Worm (Caenorhabditis elegans) whole organism, L1 larva: ENCODE results near the gene ZK856.18.

Source experiments
- C04F5.9 ChIP-seq: sonication (generic microtip); optimal IDR thresholded peaks from 2 replicates; lab custom pipeline; 2016; ENCODE audit warnings: missing genetic modification characterization, missing compliant biosample characterization
- C34B4.2 ChIP-seq: sonication (generic microtip); optimal IDR thresholded peaks from 2 replicates; lab custom pipeline; 2017; ENCODE audit warnings: mild to moderate bottlenecking, missing genetic modification characterization, missing compliant biosample characterization
- aha-1 ChIP-seq: fragments of 150-350 bp; optimal IDR thresholded peaks from 2 replicates; lab custom pipeline; 2014; ENCODE audit warnings: missing biosample characterization, missing genetic modification characterization
- alr-1 ChIP-seq: fragments of 200-800 bp; sonication (Bioruptor generic); optimal IDR thresholded peaks from 2 replicates; lab custom pipeline; 2018; ENCODE audit warnings: borderline replicate concordance, mild to moderate bottlenecking, missing genetic modification characterization, missing compliant biosample characterization
- ama-1 ChIP-seq: fragments of 150-350 bp; optimal IDR thresholded peaks from 2 replicates; lab custom pipeline; 2014
- ceh-82 ChIP-seq, 3 experiments: fragments of 150-350 bp in 1 of 3; sonication (generic microtip) in 2 of 3; optimal IDR thresholded peaks; 2 replicates each; lab custom pipeline; 2014 to 2017; ENCODE audit warnings: missing biosample characterization in 3 of 3, missing genetic modification characterization in 3 of 3
- ceh-90 ChIP-seq: sonication (generic microtip); optimal IDR thresholded peaks from 2 replicates; lab custom pipeline; 2016; ENCODE audit warnings: missing genetic modification characterization, missing compliant biosample characterization
- dsc-1 ChIP-seq: sonication (generic microtip); optimal IDR thresholded peaks from 2 replicates; lab custom pipeline; 2016; ENCODE audit warnings: mild to moderate bottlenecking, missing genetic modification characterization, missing compliant biosample characterization
- efl-1 ChIP-seq, 4 experiments: fragments of 150-350 bp; optimal IDR thresholded peaks in 3 of 4; peaks in 1 of 4; 1 replicate in 1 of 4; 2 replicates in 3 of 4; lab custom pipeline; 2014; ENCODE audit warnings: missing biosample characterization in 2 of 4, missing genetic modification characterization in 2 of 4, missing genetic modification reagents in 2 of 4
- egl-13 ChIP-seq: sonication (generic microtip); optimal IDR thresholded peaks from 2 replicates; lab custom pipeline; 2016; ENCODE audit warnings: missing genotype, missing genetic modification reagents, missing genetic modification characterization, missing compliant biosample characterization
- egl-27 ChIP-seq, 2 experiments: fragments of 150-350 bp in 1 of 2; sonication (generic microtip); optimal IDR thresholded peaks; 3 replicates each; lab custom pipeline; 2017 to 2018; ENCODE audit warnings: missing biosample characterization in 2 of 2, missing genetic modification characterization in 2 of 2, missing genetic modification reagents in 2 of 2
- elt-3 ChIP-seq, 6 experiments: fragments of 150-350 bp in 1 of 6; sonication (generic microtip); optimal IDR thresholded peaks; 2 replicates each; lab custom pipeline; 2017 to 2018; ENCODE audit warnings: missing biosample characterization in 6 of 6, missing genetic modification characterization in 6 of 6, inconsistent platforms in 1 of 6
- ets-5 ChIP-seq: fragments of 200-800 bp; sonication (Bioruptor generic); IDR thresholded peaks from 2 replicates; pipeline ENCODE4 v1.3.6; 2022; ENCODE audit warnings: missing genetic modification characterization, missing compliant biosample characterization
- fkh-4 ChIP-seq: sonication (generic microtip); optimal IDR thresholded peaks from 2 replicates; lab custom pipeline; 2016; ENCODE audit warnings: missing compliant biosample characterization, missing genetic modification characterization, borderline replicate concordance
- hlh-17 ChIP-seq: fragments of 200-800 bp; sonication (Bioruptor generic); optimal IDR thresholded peaks from 2 replicates; lab custom pipeline; 2018; ENCODE audit warnings: missing genetic modification characterization, mild to moderate bottlenecking, missing compliant biosample characterization, moderate library complexity, borderline replicate concordance
- hlh-4 ChIP-seq: sonication (generic microtip); optimal IDR thresholded peaks from 2 replicates; lab custom pipeline; 2016; ENCODE audit warnings: mild to moderate bottlenecking, missing genetic modification characterization, missing compliant biosample characterization
- isw-1 ChIP-seq: fragments of 200-800 bp; sonication (Bioruptor generic); IDR thresholded peaks from 2 replicates; pipeline ENCODE4 v1.3.6; 2022; ENCODE audit warnings: missing genetic modification characterization, missing compliant biosample characterization
- lin-13 ChIP-seq: fragments of 150-350 bp; optimal IDR thresholded peaks from 2 replicates; lab custom pipeline; 2014; ENCODE audit warnings: missing biosample characterization, missing genetic modification reagents, missing genetic modification characterization
- lin-14 ChIP-seq: fragments of 200-800 bp; sonication (Bioruptor generic); optimal IDR thresholded peaks from 2 replicates; lab custom pipeline; 2018; ENCODE audit warnings: mild to moderate bottlenecking, missing genetic modification characterization, moderate library complexity, missing compliant biosample characterization
- lin-35 ChIP-seq, 2 experiments: fragments of 150-350 bp; optimal IDR thresholded peaks; 2 replicates each; lab custom pipeline; 2014; ENCODE audit warnings: missing biosample characterization in 2 of 2, missing genetic modification characterization in 2 of 2, missing genetic modification reagents in 2 of 2
- lin-39 ChIP-seq: fragments of 150-350 bp; optimal IDR thresholded peaks from 2 replicates; lab custom pipeline; 2014; ENCODE audit warnings: missing biosample characterization, missing genetic modification reagents, missing genetic modification characterization
- lir-3 ChIP-seq: sonication (generic microtip); optimal IDR thresholded peaks from 2 replicates; lab custom pipeline; 2016; ENCODE audit warnings: mild to moderate bottlenecking, missing genetic modification characterization, moderate library complexity, missing compliant biosample characterization; ENCODE audit not compliant: poor library complexity
- lsy-2 ChIP-seq, 2 experiments: fragments of 150-350 bp; optimal IDR thresholded peaks; 2 replicates each; lab custom pipeline; 2014; ENCODE audit warnings: missing biosample characterization in 2 of 2, missing genetic modification characterization in 2 of 2
- mab-9 ChIP-seq: fragments of 200-800 bp; sonication (Bioruptor generic); IDR thresholded peaks from 2 replicates; pipeline ENCODE4 v1.3.6; 2022; ENCODE audit warnings: missing genetic modification reagents, missing genetic modification characterization, missing compliant biosample characterization
- mep-1 ChIP-seq: fragments of 150-350 bp; optimal IDR thresholded peaks from 2 replicates; lab custom pipeline; 2014; ENCODE audit warnings: missing biosample characterization, missing genetic modification characterization
- nhr-11 ChIP-seq: fragments of 150-350 bp; optimal IDR thresholded peaks from 2 replicates; lab custom pipeline; 2014; ENCODE audit warnings: missing biosample characterization, missing genetic modification characterization
- nhr-19 ChIP-seq: fragments of 200-800 bp; sonication (Bioruptor generic); conservative IDR thresholded peaks from 2 replicates; pipeline ENCODE4 v1.3.6; 2022; ENCODE audit warnings: missing genetic modification characterization, missing compliant biosample characterization
- nhr-20 ChIP-seq: sonication (generic microtip); optimal IDR thresholded peaks from 2 replicates; lab custom pipeline; 2016; ENCODE audit warnings: mild to moderate bottlenecking, missing genetic modification characterization, missing compliant biosample characterization
- nhr-71 ChIP-seq: sonication (generic microtip); optimal IDR thresholded peaks from 2 replicates; lab custom pipeline; 2016; ENCODE audit warnings: mild to moderate bottlenecking, missing genetic modification characterization, moderate library complexity, missing compliant biosample characterization
- nhr-76 ChIP-seq: sonication (generic microtip); optimal IDR thresholded peaks from 2 replicates; lab custom pipeline; 2017; ENCODE audit warnings: missing biosample characterization, missing genetic modification characterization
- nhr-77 ChIP-seq: fragments of 150-350 bp; optimal IDR thresholded peaks from 2 replicates; lab custom pipeline; 2014; ENCODE audit warnings: missing biosample characterization, missing genetic modification characterization
- nhr-84 ChIP-seq: sonication (generic microtip); optimal IDR thresholded peaks from 2 replicates; lab custom pipeline; 2017; ENCODE audit warnings: missing biosample characterization, missing genetic modification characterization
- nhr-85 ChIP-seq: sonication (generic microtip); peaks from one replicate; lab custom pipeline; 2016; ENCODE audit warnings: missing genetic modification characterization, inconsistent platforms, missing compliant biosample characterization
- nhr-90 ChIP-seq: sonication (generic microtip); optimal IDR thresholded peaks from 2 replicates; lab custom pipeline; 2016; ENCODE audit warnings: mild to moderate bottlenecking, missing genetic modification characterization, missing compliant biosample characterization; ENCODE audit not compliant: poor library complexity
- pax-3 ChIP-seq: fragments of 200-800 bp; sonication (Bioruptor generic); optimal IDR thresholded peaks from 2 replicates; lab custom pipeline; 2018; ENCODE audit warnings: mild to moderate bottlenecking, missing genetic modification characterization, moderate library complexity, missing compliant biosample characterization
- rnt-1 ChIP-seq: sonication (generic microtip); optimal IDR thresholded peaks from 2 replicates; lab custom pipeline; 2016; ENCODE audit warnings: mild to moderate bottlenecking, missing genetic modification characterization, moderate library complexity, missing compliant biosample characterization
- skn-1 ChIP-seq: fragments of 150-350 bp; optimal IDR thresholded peaks from 2 replicates; lab custom pipeline; 2014; ENCODE audit warnings: missing biosample characterization, missing genetic modification characterization
- snpc-4 ChIP-seq: fragments of 150-350 bp; optimal IDR thresholded peaks from 2 replicates; lab custom pipeline; 2014; ENCODE audit warnings: missing biosample characterization, missing genetic modification characterization
- snu-23 ChIP-seq: sonication (generic microtip); optimal IDR thresholded peaks from 2 replicates; lab custom pipeline; 2016; ENCODE audit warnings: missing genetic modification characterization, missing compliant biosample characterization
- sox-4 ChIP-seq: sonication (generic microtip); optimal IDR thresholded peaks from 2 replicates; lab custom pipeline; 2016; ENCODE audit warnings: missing genetic modification characterization, missing compliant biosample characterization
- sptf-1 ChIP-seq: fragments of 150-350 bp; optimal IDR thresholded peaks from 2 replicates; lab custom pipeline; 2014; ENCODE audit warnings: missing biosample characterization, missing genetic modification characterization
- swsn-7 ChIP-seq: sonication (generic microtip); optimal IDR thresholded peaks from 2 replicates; lab custom pipeline; 2016; ENCODE audit warnings: missing genetic modification characterization, missing compliant biosample characterization
- unc-130 ChIP-seq: fragments of 150-350 bp; optimal IDR thresholded peaks from 2 replicates; lab custom pipeline; 2017; ENCODE audit warnings: missing biosample characterization, missing genetic modification characterization, inconsistent platforms
- unc-30 ChIP-seq: sonication (generic microtip); optimal IDR thresholded peaks from 2 replicates; lab custom pipeline; 2017; ENCODE audit warnings: missing biosample characterization, missing genetic modification characterization
- vab-15 ChIP-seq: sonication (generic microtip); optimal IDR thresholded peaks from 2 replicates; lab custom pipeline; 2017; ENCODE audit warnings: missing genotype, mild to moderate bottlenecking, missing genetic modification characterization, missing compliant biosample characterization
- xbp-1 ChIP-seq: sonication (generic microtip); optimal IDR thresholded peaks from 2 replicates; lab custom pipeline; 2016; ENCODE audit warnings: missing genetic modification characterization, missing compliant biosample characterization
- zip-4 ChIP-seq: fragments of 200-800 bp; sonication (Bioruptor generic); optimal IDR thresholded peaks from 2 replicates; lab custom pipeline; 2018; ENCODE audit warnings: mild to moderate bottlenecking, missing genetic modification characterization, moderate library complexity, missing compliant biosample characterization
- ztf-4 ChIP-seq: fragments of 150-350 bp; optimal IDR thresholded peaks from 2 replicates; lab custom pipeline; 2014; ENCODE audit warnings: missing biosample characterization, missing genetic modification characterization

ZK856.18 gene

ce11 chrV:10206502-10206901, 20.7 kb upstream of the ZK856.18 start, which contains the start of gene rpc-25:
rpc-25 (minus strand) TSS chrV:10206602.
- no peak for TF ChIP-seq aha-1 (tag; lab: Kevin White, UChicago)
- no peak for TF ChIP-seq lir-3

ce11 chrV:10205483-10205882, 19.7 kb upstream of the ZK856.18 start, which contains the start of gene ZK856.16:
ZK856.16 (minus strand) TSS chrV:10205583.
- TF ChIP-seq nhr-85 (no peak), alr-1 (no peak)

DNA sequence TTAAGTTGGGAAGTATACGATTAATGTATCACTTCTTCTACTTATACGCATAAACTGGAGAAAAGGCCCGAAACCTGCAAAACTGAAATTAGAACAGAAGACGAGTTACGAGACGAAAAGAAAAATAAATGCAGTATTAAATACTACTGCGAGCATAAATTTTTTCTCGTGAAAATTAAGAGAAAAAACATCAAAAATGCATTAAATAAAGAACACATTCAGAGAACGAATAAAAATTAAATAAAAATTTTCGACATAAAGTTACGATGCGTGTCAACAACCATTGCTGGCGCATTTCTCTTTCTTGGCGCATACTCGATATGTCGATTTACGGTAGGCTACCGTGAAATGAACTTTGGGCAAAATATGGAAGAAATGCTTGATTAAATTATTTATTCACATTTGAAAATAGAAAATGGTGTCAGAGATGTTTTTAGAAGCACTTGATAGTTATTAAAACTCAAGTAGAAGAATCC, 19.1 kb upstream of the ZK856.18 start, which contains the start of the genes ZK856.19 and ZK856.11:
ZK856.19 (minus strand) TSS at position 51 of the 476 bp plus-strand sequence.
ZK856.11 (minus strand) TSS at position 76 of the 476 bp plus-strand sequence.
- TF ChIP-seq fkh-4 (tag; lab: Kevin White, UChicago) = no peak
- peak; percentile 78 for TF ChIP-seq nhr-90 (tag; lab: Kevin White, UChicago)
- no peak for TF ChIP-seq unc-30 (tag; lab: Kevin White, UChicago)
- peak; percentile 63 to 74 for TF ChIP-seq efl-1 (optimal IDR thresholded peaks at IDR 0.05; lab: Kevin White, UChicago)
- TF ChIP-seq efl-1 (GFP tag; optimal IDR thresholded peaks at IDR 0.05 in 1 of 2; lab: Kevin White, UChicago) = peak; percentile 66 to 97
- TF ChIP-seq vab-15 (tag; lab: Kevin White, UChicago) = no peak
- no peak for TF ChIP-seq nhr-84 (tag; lab: Kevin White, UChicago)
- TF ChIP-seq C34B4.2 (tag; lab: Kevin White, UChicago) = no peak
- TF ChIP-seq pax-3 = no peak
- peak; percentile 85 for TF ChIP-seq nhr-71
- no peak for TF ChIP-seq ets-5 (GFP tag; lab: Robert Waterston, UW)
- peak; percentile 37 for TF ChIP-seq skn-1
- no peak for TF ChIP-seq hlh-4 (tag; lab: Kevin White, UChicago)
- peak; percentile 69 for TF ChIP-seq snpc-4 (tag; lab: Kevin White, UChicago)
- TF ChIP-seq egl-13 (tag; lab: Kevin White, UChicago) = no peak
- TF ChIP-seq ztf-4 (tag; lab: Kevin White, UChicago) = no peak
- TF ChIP-seq lsy-2 (tag; optimal IDR thresholded peaks at IDR 0.05; lab: Kevin White, UChicago) = peak; percentile 79 to 88
- peak in 2 of 6 experiments; percentile 2 to 18 for TF ChIP-seq elt-3 (tag; optimal IDR thresholded peaks at IDR 0.05; lab: Kevin White, UChicago)
- TF ChIP-seq nhr-11 (tag; lab: Kevin White, UChicago) = peak; percentile 33
- TF ChIP-seq mep-1 (tag; lab: Kevin White, UChicago) = peak; percentile 88
- TF ChIP-seq rnt-1 (tag; lab: Kevin White, UChicago) = peak; percentile 70
- TF ChIP-seq dsc-1 = peak; percentile 69
- TF ChIP-seq sptf-1 (tag; lab: Kevin White, UChicago) = no peak
- peak; percentile 0 for TF ChIP-seq sox-4
- peak; percentile 1 for TF ChIP-seq lin-13 (GFP tag; lab: Kevin White, UChicago)
- peak; percentile 24 for TF ChIP-seq nhr-77
- TF ChIP-seq nhr-76 (tag; lab: Kevin White, UChicago) = no peak
- TF ChIP-seq zip-4 (GFP tag; lab: Kevin White, UChicago) = peak; percentile 4
- TF ChIP-seq nhr-20 (tag; lab: Kevin White, UChicago) = peak; percentile 78
- no peak for TF ChIP-seq egl-27 (tag; optimal IDR thresholded peaks at IDR 0.05; lab: Kevin White, UChicago)
- peak; percentile 60 for TF ChIP-seq unc-130 (tag; lab: Kevin White, UChicago)
- TF ChIP-seq ceh-82 (tag; optimal IDR thresholded peaks at IDR 0.05; lab: Kevin White, UChicago) = peak; percentile 21 to 47 (median 40)
- TF ChIP-seq mab-9 = no peak
- peak; percentile 77 for TF ChIP-seq xbp-1 (tag; lab: Kevin White, UChicago)
- TF ChIP-seq snu-23 = peak; percentile 79
- no peak for TF ChIP-seq hlh-17 (GFP tag; lab: Kevin White, UChicago)
- TF ChIP-seq nhr-19 = peak; percentile 75
- peak; percentile 69 for TF ChIP-seq lin-14 (GFP tag; lab: Kevin White, UChicago)
- no peak for TF ChIP-seq ceh-90 (tag; lab: Kevin White, UChicago)
- TF ChIP-seq ama-1 (lab: Kevin White, UChicago) = peak; percentile 6
- TF ChIP-seq isw-1 (GFP tag; lab: Robert Waterston, UW) = peak; percentile 58
- TF ChIP-seq swsn-7 = peak; percentile 77
- peak; percentile 37 for TF ChIP-seq lin-39 (tag; lab: Kevin White, UChicago)
- peak; percentile 70 to 75 for TF ChIP-seq lin-35 (GFP tag; optimal IDR thresholded peaks at IDR 0.05; lab: Kevin White, UChicago)
- no peak for TF ChIP-seq C04F5.9
